Worm (Caenorhabditis elegans) whole organism, L3 larva: ENCODE measurements around the gene C05D11.8.
A peak's percentile ranks its signal among the peaks of the same experiment; 100 is the strongest.

ENCODE experiments used
- R02D3.7 ChIP-seq: fragments of 150-350 bp; optimal IDR thresholded peaks from 2 replicates; lab custom pipeline; 2014; ENCODE audit warnings: missing biosample characterization, missing genetic modification characterization
- ZK546.5 ChIP-seq: sonication (generic microtip); optimal IDR thresholded peaks from 2 replicates; lab custom pipeline; 2017; ENCODE audit warnings: missing biosample characterization, missing genetic modification characterization
- aly-2 ChIP-seq: fragments of 150-350 bp; optimal IDR thresholded peaks from 2 replicates; lab custom pipeline; 2014; ENCODE audit warnings: missing biosample characterization, missing genetic modification characterization
- ama-1 ChIP-seq: fragments of 150-350 bp; optimal IDR thresholded peaks from 2 replicates; lab custom pipeline; 2018
- ceh-16 ChIP-seq: sonication (generic microtip); optimal IDR thresholded peaks from 2 replicates; lab custom pipeline; 2017; ENCODE audit warnings: missing biosample characterization, missing genetic modification characterization
- ceh-28 ChIP-seq: fragments of 150-350 bp; optimal IDR thresholded peaks from 2 replicates; lab custom pipeline; 2014; ENCODE audit warnings: missing biosample characterization, missing genetic modification reagents, missing genetic modification characterization
- ceh-82 ChIP-seq: fragments of 150-350 bp; optimal IDR thresholded peaks from 2 replicates; lab custom pipeline; 2014; ENCODE audit warnings: missing biosample characterization, missing genetic modification characterization
- ceh-9 ChIP-seq: sonication (generic microtip); optimal IDR thresholded peaks from 2 replicates; lab custom pipeline; 2018; ENCODE audit warnings: missing biosample characterization, missing genetic modification characterization
- daf-12 ChIP-seq: fragments of 150-350 bp; optimal IDR thresholded peaks from 2 replicates; lab custom pipeline; 2014; ENCODE audit warnings: missing biosample characterization, missing genetic modification reagents, missing genetic modification characterization
- egl-27 ChIP-seq: sonication (generic microtip); optimal IDR thresholded peaks from 4 replicates; lab custom pipeline; 2017; ENCODE audit warnings: missing biosample characterization, missing genetic modification reagents, missing genetic modification characterization
- egl-5 ChIP-seq: fragments of 150-350 bp; optimal IDR thresholded peaks from 2 replicates; lab custom pipeline; 2017; ENCODE audit warnings: missing biosample characterization, missing genetic modification reagents, missing genetic modification characterization, inconsistent platforms
- elt-1 ChIP-seq: fragments of 150-350 bp; optimal IDR thresholded peaks from 2 replicates; lab custom pipeline; 2014; ENCODE audit warnings: missing biosample characterization, missing genetic modification characterization
- elt-2 ChIP-seq: sonication (generic microtip); optimal IDR thresholded peaks from 2 replicates; lab custom pipeline; 2016; ENCODE audit warnings: missing genetic modification reagents, mild to moderate bottlenecking, missing genetic modification characterization, missing compliant biosample characterization
- elt-3 ChIP-seq, 3 experiments: fragments of 150-350 bp in 1 of 3; sonication (generic microtip) in 2 of 3; optimal IDR thresholded peaks; 2 replicates in 2 of 3; 4 replicates in 1 of 3; lab custom pipeline; 2014 to 2017; ENCODE audit warnings: missing biosample characterization in 3 of 3, missing genetic modification characterization in 3 of 3
- eor-1 ChIP-seq, 2 experiments: fragments of 150-350 bp; optimal IDR thresholded peaks; 2 replicates each; lab custom pipeline; 2014 to 2018; ENCODE audit warnings: missing biosample characterization in 2 of 2, missing genetic modification characterization in 2 of 2
- fkh-2 ChIP-seq: fragments of 150-350 bp; optimal IDR thresholded peaks from 2 replicates; lab custom pipeline; 2014; ENCODE audit warnings: missing biosample characterization, missing genetic modification reagents, missing genetic modification characterization
- fos-1 ChIP-seq: fragments of 150-350 bp; optimal IDR thresholded peaks from 2 replicates; lab custom pipeline; 2014; ENCODE audit warnings: missing biosample characterization, missing genetic modification characterization
- hmg-11 ChIP-seq: sonication (generic microtip); optimal IDR thresholded peaks from 2 replicates; lab custom pipeline; 2016; ENCODE audit warnings: missing genetic modification characterization, missing compliant biosample characterization
- jun-1 ChIP-seq: fragments of 150-350 bp; optimal IDR thresholded peaks from 2 replicates; lab custom pipeline; 2014; ENCODE audit warnings: missing biosample characterization, missing genetic modification reagents, missing genetic modification characterization
- lin-15B ChIP-seq: fragments of 150-350 bp; optimal IDR thresholded peaks from 2 replicates; lab custom pipeline; 2014; ENCODE audit warnings: missing biosample characterization, missing genetic modification characterization
- lin-39 ChIP-seq: fragments of 150-350 bp; optimal IDR thresholded peaks from 2 replicates; lab custom pipeline; 2018; ENCODE audit warnings: missing biosample characterization, missing genetic modification reagents, missing genetic modification characterization
- mdl-1 ChIP-seq: fragments of 150-350 bp; optimal IDR thresholded peaks from 2 replicates; lab custom pipeline; 2014; ENCODE audit warnings: missing biosample characterization, missing genetic modification characterization
- mml-1 ChIP-seq: fragments of 150-350 bp; sonication (generic microtip); optimal IDR thresholded peaks from 3 replicates; lab custom pipeline; 2014; ENCODE audit warnings: missing biosample characterization, missing genetic modification characterization
- nfya-1 ChIP-seq: sonication (generic microtip); optimal IDR thresholded peaks from 2 replicates; lab custom pipeline; 2017; ENCODE audit warnings: missing genetic modification characterization, mild to moderate bottlenecking, missing compliant biosample characterization, antibody characterized with exemption, moderate library complexity; ENCODE audit not compliant: insufficient read depth
- nhr-12 ChIP-seq: fragments of 150-350 bp; optimal IDR thresholded peaks from 2 replicates; lab custom pipeline; 2014; ENCODE audit warnings: missing biosample characterization, missing genetic modification characterization
- nhr-23 ChIP-seq: fragments of 150-350 bp; optimal IDR thresholded peaks from 2 replicates; lab custom pipeline; 2014; ENCODE audit warnings: missing biosample characterization, missing genetic modification reagents, missing genetic modification characterization
- nhr-237 ChIP-seq: fragments of 150-350 bp; optimal IDR thresholded peaks from 2 replicates; lab custom pipeline; 2014; ENCODE audit warnings: missing biosample characterization, missing genetic modification characterization
- nhr-25 ChIP-seq: sonication (generic microtip); optimal IDR thresholded peaks from 2 replicates; lab custom pipeline; 2017; ENCODE audit warnings: missing biosample characterization, missing genetic modification characterization
- nhr-67 ChIP-seq: fragments of 150-350 bp; optimal IDR thresholded peaks from 2 replicates; lab custom pipeline; 2014; ENCODE audit warnings: missing biosample characterization, missing genetic modification characterization
- nhr-76 ChIP-seq: fragments of 150-350 bp; sonication (generic microtip); optimal IDR thresholded peaks from 5 replicates; lab custom pipeline; 2014; ENCODE audit warnings: missing biosample characterization, missing genetic modification characterization
- nhr-77 ChIP-seq: fragments of 150-350 bp; optimal IDR thresholded peaks from 2 replicates; lab custom pipeline; 2014; ENCODE audit warnings: missing biosample characterization, missing genetic modification characterization
- pha-4 ChIP-seq: fragments of 150-350 bp; optimal IDR thresholded peaks from 2 replicates; lab custom pipeline; 2014; ENCODE audit warnings: missing biosample characterization, missing genetic modification reagents, missing genetic modification characterization
- pqm-1 ChIP-seq: fragments of 150-350 bp; optimal IDR thresholded peaks from 2 replicates; lab custom pipeline; 2017; ENCODE audit warnings: missing biosample characterization, missing genetic modification characterization, inconsistent platforms
- snpc-4 ChIP-seq: fragments of 150-350 bp; optimal IDR thresholded peaks from 2 replicates; lab custom pipeline; 2014; ENCODE audit warnings: missing biosample characterization, missing genetic modification characterization
- tbx-2 ChIP-seq: sonication (generic microtip); optimal IDR thresholded peaks from 2 replicates; lab custom pipeline; 2016; ENCODE audit warnings: mild to moderate bottlenecking, missing genetic modification characterization, missing compliant biosample characterization
- unc-39 ChIP-seq: sonication (generic microtip); optimal IDR thresholded peaks from 4 replicates; lab custom pipeline; 2017; ENCODE audit warnings: missing biosample characterization, missing genetic modification characterization
- unc-62 ChIP-seq: fragments of 150-350 bp; sonication (generic microtip); optimal IDR thresholded peaks from 4 replicates; lab custom pipeline; 2014; ENCODE audit warnings: missing biosample characterization, missing genetic modification reagents, missing genetic modification characterization
- zag-1 ChIP-seq: fragments of 150-350 bp; optimal IDR thresholded peaks from 2 replicates; lab custom pipeline; 2014; ENCODE audit warnings: missing biosample characterization, missing genetic modification characterization
- ztf-11 ChIP-seq: fragments of 150-350 bp; optimal IDR thresholded peaks from 2 replicates; lab custom pipeline; 2014; ENCODE audit warnings: missing biosample characterization, missing genetic modification characterization
- ztf-4 ChIP-seq: fragments of 150-350 bp; optimal IDR thresholded peaks from 2 replicates; lab custom pipeline; 2014; ENCODE audit warnings: missing biosample characterization, missing genetic modification characterization

C05D11.8 gene

ce11 chrIII:6381584-6382391 is 45.3 kb downstream of the C05D11.8 start, which contains the start of gene znf-622:
znf-622 (plus strand) TSS chrIII:6381634.
- TF ChIP-seq elt-3 (tag; optimal IDR thresholded peaks at IDR 0.05; lab: Kevin White, UChicago) = no peak
- no peak for TF ChIP-seq ceh-82 (tag; lab: Kevin White, UChicago)
- TF ChIP-seq, all 47 proteins: peak for 0

- TF ChIP-seq ZK546.5 (no peak), aly-2 (tag; lab: Kevin White, UChicago) (no peak), fkh-2 (tag; lab: Kevin White, UChicago) (no peak)
Observed at ce11 chrIII:6380472-6380871, 46.6 kb downstream of the C05D11.8 start, which contains the start of gene C16A3.5. C16A3.5 (plus strand) TSS chrIII:6380772.

ce11 chrIII:6379129-6379528 is 48.0 kb downstream of the C05D11.8 start, which contains the start of gene C16A3.6:
C16A3.6 (plus strand) TSS chrIII:6379212.
- TF ChIP-seq ztf-4 = no peak
- no peak for TF ChIP-seq elt-3 (tag; optimal IDR thresholded peaks at IDR 0.05; lab: Kevin White, UChicago)
- TF ChIP-seq ZK546.5 = no peak
- no peak for TF ChIP-seq ceh-16
- no peak for TF ChIP-seq nhr-237
- no peak for TF ChIP-seq nhr-77 (tag; lab: Kevin White, UChicago)
- no peak for TF ChIP-seq jun-1
- no peak for TF ChIP-seq elt-1 (tag; lab: Kevin White, UChicago)
- peak; percentile 32 for TF ChIP-seq hmg-11 (tag; lab: Kevin White, UChicago)
- TF ChIP-seq unc-62 (GFP tag; lab: Kevin White, UChicago) = no peak
- no peak for TF ChIP-seq R02D3.7 (tag; lab: Kevin White, UChicago)
- TF ChIP-seq egl-27 (tag; lab: Kevin White, UChicago) = no peak
- TF ChIP-seq nhr-12 = no peak
- TF ChIP-seq ceh-9 (tag; lab: Kevin White, UChicago) = no peak
- TF ChIP-seq nhr-67 = no peak
- no peak for TF ChIP-seq mml-1 (tag; lab: Kevin White, UChicago)
- TF ChIP-seq nhr-23 (tag; lab: Kevin White, UChicago) = peak; percentile 11
- TF ChIP-seq aly-2 (tag; lab: Kevin White, UChicago) = no peak
- no peak for TF ChIP-seq egl-5 (tag; lab: Kevin White, UChicago)
- TF ChIP-seq lin-15B (tag; lab: Kevin White, UChicago) = no peak
- no peak for TF ChIP-seq lin-39 (tag; lab: Kevin White, UChicago)
- TF ChIP-seq tbx-2 (tag; lab: Kevin White, UChicago) = no peak
- TF ChIP-seq unc-39 (tag; lab: Kevin White, UChicago) = no peak
- TF ChIP-seq ceh-82 (tag; lab: Kevin White, UChicago) = no peak
- TF ChIP-seq mdl-1 (tag; lab: Kevin White, UChicago) = no peak
- TF ChIP-seq fkh-2 (tag; lab: Kevin White, UChicago) = no peak
- no peak for TF ChIP-seq pqm-1
- no peak for TF ChIP-seq daf-12
- TF ChIP-seq elt-2 (tag; lab: Kevin White, UChicago) = peak; percentile 14
- TF ChIP-seq nfya-1 (tag; lab: Kevin White, UChicago) = peak; percentile 37
- no peak for TF ChIP-seq snpc-4 (tag; lab: Kevin White, UChicago)
- peak; percentile 75 for TF ChIP-seq ama-1 (lab: Kevin White, UChicago)
- no peak for TF ChIP-seq nhr-25 (tag; lab: Kevin White, UChicago)
- no peak for TF ChIP-seq fos-1
- TF ChIP-seq ztf-11 (tag; lab: Kevin White, UChicago) = no peak
- no peak for TF ChIP-seq eor-1 (tag; optimal IDR thresholded peaks at IDR 0.05; lab: Kevin White, UChicago)
- no peak for TF ChIP-seq zag-1 (tag; lab: Kevin White, UChicago)
- no peak for TF ChIP-seq nhr-76 (tag; lab: Kevin White, UChicago)
- peak; percentile 40 for TF ChIP-seq pha-4 (tag; lab: Kevin White, UChicago)
- no peak for TF ChIP-seq ceh-28 (tag; lab: Kevin White, UChicago)
- TF ChIP-seq, all 47 proteins: peak for 6
